Worm (Caenorhabditis elegans) whole organism, L2 larva: ENCODE results near the gene lig-4.

ENCODE experiments used
- C34F6.9 ChIP-seq: fragments of 150-350 bp; optimal IDR thresholded peaks from 2 replicates; lab custom pipeline; 2014; ENCODE audit warnings: missing biosample characterization, missing genetic modification characterization
- F13H6.1 ChIP-seq: sonication (generic microtip); optimal IDR thresholded peaks from 2 replicates; lab custom pipeline; 2016; ENCODE audit warnings: missing genetic modification characterization, missing compliant biosample characterization
- aly-2 ChIP-seq: fragments of 150-350 bp; optimal IDR thresholded peaks from 2 replicates; lab custom pipeline; 2014; ENCODE audit warnings: missing biosample characterization, missing genetic modification characterization
- ceh-16 ChIP-seq: fragments of 150-350 bp; optimal IDR thresholded peaks from 2 replicates; lab custom pipeline; 2014; ENCODE audit warnings: missing biosample characterization, missing genetic modification characterization
- ceh-82 ChIP-seq: fragments of 150-350 bp; optimal IDR thresholded peaks from 2 replicates; lab custom pipeline; 2014; ENCODE audit warnings: missing biosample characterization, missing genetic modification characterization
- egl-27 ChIP-seq: sonication (generic microtip); optimal IDR thresholded peaks from 3 replicates; lab custom pipeline; 2017; ENCODE audit warnings: missing biosample characterization, missing genetic modification reagents, missing genetic modification characterization
- elt-3 ChIP-seq: sonication (generic microtip); optimal IDR thresholded peaks from 2 replicates; lab custom pipeline; 2017; ENCODE audit warnings: missing biosample characterization, missing genetic modification characterization
- lsy-2 ChIP-seq, 2 experiments: fragments of 150-350 bp in 1 of 2; sonication (generic microtip) in 1 of 2; optimal IDR thresholded peaks; 2 replicates each; lab custom pipeline; 2014 to 2017; ENCODE audit warnings: missing biosample characterization in 2 of 2, missing genetic modification characterization in 2 of 2
- mbf-1 ChIP-seq: sonication (generic microtip); optimal IDR thresholded peaks from 2 replicates; lab custom pipeline; 2017; ENCODE audit warnings: missing biosample characterization, missing genetic modification characterization
- nhr-11 ChIP-seq: fragments of 150-350 bp; optimal IDR thresholded peaks from 2 replicates; lab custom pipeline; 2014; ENCODE audit warnings: missing biosample characterization, missing genetic modification characterization
- nhr-12 ChIP-seq: fragments of 150-350 bp; optimal IDR thresholded peaks from 2 replicates; lab custom pipeline; 2014; ENCODE audit warnings: missing biosample characterization, missing genetic modification characterization
- snpc-4 ChIP-seq: fragments of 150-350 bp; optimal IDR thresholded peaks from 2 replicates; lab custom pipeline; 2014; ENCODE audit warnings: missing biosample characterization, missing genetic modification characterization
- unc-62 ChIP-seq: fragments of 150-350 bp; optimal IDR thresholded peaks from 2 replicates; lab custom pipeline; 2014; ENCODE audit warnings: missing biosample characterization, missing genetic modification reagents, missing genetic modification characterization

ce11 chrIII:7571726-7572125, 50.5 kb downstream of the lig-4 start:
- no peak for TF ChIP-seq snpc-4
- no peak for TF ChIP-seq lsy-2 (tag; optimal IDR thresholded peaks at IDR 0.05; lab: Kevin White, UChicago)
- no peak for TF ChIP-seq ceh-16
- TF ChIP-seq C34F6.9, result no peak
- no peak for TF ChIP-seq nhr-11 (tag; lab: Kevin White, UChicago)
- no peak for TF ChIP-seq egl-27
- TF ChIP-seq unc-62 (GFP tag; lab: Kevin White, UChicago), result no peak
- TF ChIP-seq aly-2 (tag; lab: Kevin White, UChicago), result no peak
- TF ChIP-seq elt-3, result no peak
- TF ChIP-seq nhr-12 (tag; lab: Kevin White, UChicago), result no peak
- no peak for TF ChIP-seq ceh-82 (tag; lab: Kevin White, UChicago)
- TF ChIP-seq F13H6.1 (tag; lab: Kevin White, UChicago), result no peak
- no peak for TF ChIP-seq mbf-1 (tag; lab: Kevin White, UChicago)
